Worm (Caenorhabditis elegans) whole organism, L3 larva: ENCODE data around the gene C36C5.14.

Experiments used
- ZK546.5 ChIP-seq: sonication (generic microtip); optimal IDR thresholded peaks from 2 replicates; lab custom pipeline; 2017; ENCODE audit warnings: missing biosample characterization, missing genetic modification characterization
- aly-2 ChIP-seq: fragments of 150-350 bp; optimal IDR thresholded peaks from 2 replicates; lab custom pipeline; 2014; ENCODE audit warnings: missing biosample characterization, missing genetic modification characterization
- ama-1 ChIP-seq: fragments of 150-350 bp; optimal IDR thresholded peaks from 2 replicates; lab custom pipeline; 2018
- ceh-16 ChIP-seq: sonication (generic microtip); optimal IDR thresholded peaks from 2 replicates; lab custom pipeline; 2017; ENCODE audit warnings: missing biosample characterization, missing genetic modification characterization
- ceh-28 ChIP-seq: fragments of 150-350 bp; optimal IDR thresholded peaks from 2 replicates; lab custom pipeline; 2014; ENCODE audit warnings: missing biosample characterization, missing genetic modification reagents, missing genetic modification characterization
- ceh-82 ChIP-seq: fragments of 150-350 bp; optimal IDR thresholded peaks from 2 replicates; lab custom pipeline; 2014; ENCODE audit warnings: missing biosample characterization, missing genetic modification characterization
- ceh-9 ChIP-seq: sonication (generic microtip); optimal IDR thresholded peaks from 2 replicates; lab custom pipeline; 2018; ENCODE audit warnings: missing biosample characterization, missing genetic modification characterization
- daf-12 ChIP-seq: fragments of 150-350 bp; optimal IDR thresholded peaks from 2 replicates; lab custom pipeline; 2014; ENCODE audit warnings: missing biosample characterization, missing genetic modification reagents, missing genetic modification characterization
- egl-27 ChIP-seq: sonication (generic microtip); optimal IDR thresholded peaks from 4 replicates; lab custom pipeline; 2017; ENCODE audit warnings: missing biosample characterization, missing genetic modification reagents, missing genetic modification characterization
- egl-5 ChIP-seq: fragments of 150-350 bp; optimal IDR thresholded peaks from 2 replicates; lab custom pipeline; 2017; ENCODE audit warnings: missing biosample characterization, missing genetic modification reagents, missing genetic modification characterization, inconsistent platforms
- elt-1 ChIP-seq: fragments of 150-350 bp; optimal IDR thresholded peaks from 2 replicates; lab custom pipeline; 2014; ENCODE audit warnings: missing biosample characterization, missing genetic modification characterization
- elt-2 ChIP-seq: sonication (generic microtip); optimal IDR thresholded peaks from 2 replicates; lab custom pipeline; 2016; ENCODE audit warnings: missing genetic modification reagents, mild to moderate bottlenecking, missing genetic modification characterization, missing compliant biosample characterization
- elt-3 ChIP-seq, 3 experiments: fragments of 150-350 bp in 1 of 3; sonication (generic microtip) in 2 of 3; optimal IDR thresholded peaks; 2 replicates in 2 of 3; 4 replicates in 1 of 3; lab custom pipeline; 2014 to 2017; ENCODE audit warnings: missing biosample characterization in 3 of 3, missing genetic modification characterization in 3 of 3
- eor-1 ChIP-seq, 2 experiments: fragments of 150-350 bp; optimal IDR thresholded peaks; 2 replicates each; lab custom pipeline; 2014 to 2018; ENCODE audit warnings: missing biosample characterization in 2 of 2, missing genetic modification characterization in 2 of 2
- fkh-10 ChIP-seq: sonication (generic microtip); optimal IDR thresholded peaks from 2 replicates; lab custom pipeline; 2017; ENCODE audit warnings: missing biosample characterization, missing genetic modification reagents, missing genetic modification characterization
- fkh-2 ChIP-seq: fragments of 150-350 bp; optimal IDR thresholded peaks from 2 replicates; lab custom pipeline; 2014; ENCODE audit warnings: missing biosample characterization, missing genetic modification reagents, missing genetic modification characterization
- fos-1 ChIP-seq: fragments of 150-350 bp; optimal IDR thresholded peaks from 2 replicates; lab custom pipeline; 2014; ENCODE audit warnings: missing biosample characterization, missing genetic modification characterization
- hmg-11 ChIP-seq: sonication (generic microtip); optimal IDR thresholded peaks from 2 replicates; lab custom pipeline; 2016; ENCODE audit warnings: missing genetic modification characterization, missing compliant biosample characterization
- jun-1 ChIP-seq: fragments of 150-350 bp; optimal IDR thresholded peaks from 2 replicates; lab custom pipeline; 2014; ENCODE audit warnings: missing biosample characterization, missing genetic modification reagents, missing genetic modification characterization
- lin-15B ChIP-seq: fragments of 150-350 bp; optimal IDR thresholded peaks from 2 replicates; lab custom pipeline; 2014; ENCODE audit warnings: missing biosample characterization, missing genetic modification characterization
- lin-39 ChIP-seq: fragments of 150-350 bp; optimal IDR thresholded peaks from 2 replicates; lab custom pipeline; 2018; ENCODE audit warnings: missing biosample characterization, missing genetic modification reagents, missing genetic modification characterization
- lsy-12 ChIP-seq: sonication (generic microtip); optimal IDR thresholded peaks from 2 replicates; lab custom pipeline; 2016; ENCODE audit warnings: mild to moderate bottlenecking, missing genetic modification characterization, missing compliant biosample characterization
- mdl-1 ChIP-seq: fragments of 150-350 bp; optimal IDR thresholded peaks from 2 replicates; lab custom pipeline; 2014; ENCODE audit warnings: missing biosample characterization, missing genetic modification characterization
- nfya-1 ChIP-seq: sonication (generic microtip); optimal IDR thresholded peaks from 2 replicates; lab custom pipeline; 2017; ENCODE audit warnings: missing genetic modification characterization, mild to moderate bottlenecking, missing compliant biosample characterization, antibody characterized with exemption, moderate library complexity; ENCODE audit not compliant: insufficient read depth
- nhr-11 ChIP-seq: fragments of 150-350 bp; optimal IDR thresholded peaks from 2 replicates; lab custom pipeline; 2014; ENCODE audit warnings: missing biosample characterization, missing genetic modification characterization
- nhr-12 ChIP-seq: fragments of 150-350 bp; optimal IDR thresholded peaks from 2 replicates; lab custom pipeline; 2014; ENCODE audit warnings: missing biosample characterization, missing genetic modification characterization
- nhr-23 ChIP-seq: fragments of 150-350 bp; optimal IDR thresholded peaks from 2 replicates; lab custom pipeline; 2014; ENCODE audit warnings: missing biosample characterization, missing genetic modification reagents, missing genetic modification characterization
- nhr-237 ChIP-seq: fragments of 150-350 bp; optimal IDR thresholded peaks from 2 replicates; lab custom pipeline; 2014; ENCODE audit warnings: missing biosample characterization, missing genetic modification characterization
- nhr-25 ChIP-seq: sonication (generic microtip); optimal IDR thresholded peaks from 2 replicates; lab custom pipeline; 2017; ENCODE audit warnings: missing biosample characterization, missing genetic modification characterization
- nhr-28 ChIP-seq: fragments of 150-350 bp; optimal IDR thresholded peaks from 2 replicates; lab custom pipeline; 2014; ENCODE audit warnings: missing biosample characterization, missing genetic modification characterization
- nhr-43 ChIP-seq: sonication (generic microtip); optimal IDR thresholded peaks from 2 replicates; lab custom pipeline; 2016; ENCODE audit warnings: mild to moderate bottlenecking, missing genetic modification characterization, missing compliant biosample characterization; ENCODE audit not compliant: poor library complexity, severe bottlenecking
- nhr-67 ChIP-seq: fragments of 150-350 bp; optimal IDR thresholded peaks from 2 replicates; lab custom pipeline; 2014; ENCODE audit warnings: missing biosample characterization, missing genetic modification characterization
- nhr-76 ChIP-seq: fragments of 150-350 bp; sonication (generic microtip); optimal IDR thresholded peaks from 5 replicates; lab custom pipeline; 2014; ENCODE audit warnings: missing biosample characterization, missing genetic modification characterization
- nhr-77 ChIP-seq: fragments of 150-350 bp; optimal IDR thresholded peaks from 2 replicates; lab custom pipeline; 2014; ENCODE audit warnings: missing biosample characterization, missing genetic modification characterization
- pha-4 ChIP-seq: fragments of 150-350 bp; optimal IDR thresholded peaks from 2 replicates; lab custom pipeline; 2014; ENCODE audit warnings: missing biosample characterization, missing genetic modification reagents, missing genetic modification characterization
- pqm-1 ChIP-seq: fragments of 150-350 bp; optimal IDR thresholded peaks from 2 replicates; lab custom pipeline; 2017; ENCODE audit warnings: missing biosample characterization, missing genetic modification characterization, inconsistent platforms
- sea-2 ChIP-seq: fragments of 150-350 bp; sonication (generic microtip); optimal IDR thresholded peaks from 4 replicates; lab custom pipeline; 2014; ENCODE audit warnings: missing biosample characterization, missing genetic modification reagents, missing genetic modification characterization
- skn-1 ChIP-seq: fragments of 150-350 bp; optimal IDR thresholded peaks from 2 replicates; lab custom pipeline; 2014; ENCODE audit warnings: missing biosample characterization, missing genetic modification characterization
- snpc-4 ChIP-seq: fragments of 150-350 bp; optimal IDR thresholded peaks from 2 replicates; lab custom pipeline; 2014; ENCODE audit warnings: missing biosample characterization, missing genetic modification characterization
- tbx-2 ChIP-seq: sonication (generic microtip); optimal IDR thresholded peaks from 2 replicates; lab custom pipeline; 2016; ENCODE audit warnings: mild to moderate bottlenecking, missing genetic modification characterization, missing compliant biosample characterization
- unc-39 ChIP-seq: sonication (generic microtip); optimal IDR thresholded peaks from 4 replicates; lab custom pipeline; 2017; ENCODE audit warnings: missing biosample characterization, missing genetic modification characterization
- zag-1 ChIP-seq: fragments of 150-350 bp; optimal IDR thresholded peaks from 2 replicates; lab custom pipeline; 2014; ENCODE audit warnings: missing biosample characterization, missing genetic modification characterization
- ztf-11 ChIP-seq: fragments of 150-350 bp; optimal IDR thresholded peaks from 2 replicates; lab custom pipeline; 2014; ENCODE audit warnings: missing biosample characterization, missing genetic modification characterization
- ztf-4 ChIP-seq: fragments of 150-350 bp; optimal IDR thresholded peaks from 2 replicates; lab custom pipeline; 2014; ENCODE audit warnings: missing biosample characterization, missing genetic modification characterization

C36C5.14 gene

ce11 chrV:3196832-3197329 is 31.5 kb upstream of the C36C5.14 start, which contains the start of the genes Y73C8B.1 and Y73C8B.5:
Y73C8B.1 (minus strand) TSS chrV:3196882.
Y73C8B.5 (plus strand) TSS chrV:3197268.
- TF ChIP-seq skn-1 (tag; lab: Kevin White, UChicago) (no peak), eor-1 (tag; optimal IDR thresholded peaks at IDR 0.05; lab: Kevin White, UChicago) (no peak), ztf-11 (tag; lab: Kevin White, UChicago) (no peak), ztf-4 (no peak), nhr-23 (tag; lab: Kevin White, UChicago) (peak; percentile 41), fos-1 (tag; lab: Kevin White, UChicago) (no peak), jun-1 (tag; lab: Kevin White, UChicago) (no peak), lin-15B (no peak), nhr-11 (tag; lab: Kevin White, UChicago) (peak; percentile 85), nhr-76 (tag; lab: Kevin White, UChicago) (no peak), ceh-82 (tag; lab: Kevin White, UChicago) (no peak), ceh-16 (tag; lab: Kevin White, UChicago) (no peak), snpc-4 (tag; lab: Kevin White, UChicago) (no peak), nhr-67 (tag; lab: Kevin White, UChicago) (no peak), nhr-43 (tag; lab: Kevin White, UChicago) (no peak), lsy-12 (tag; lab: Kevin White, UChicago) (no peak), aly-2 (no peak), egl-5 (no peak), elt-2 (tag; lab: Kevin White, UChicago) (peak; percentile 28), lin-39 (no peak), nhr-12 (tag; lab: Kevin White, UChicago) (no peak), ZK546.5 (tag; lab: Kevin White, UChicago) (no peak), nhr-25 (peak; percentile 37), hmg-11 (no peak), ama-1 (lab: Kevin White, UChicago) (no peak), unc-39 (tag; lab: Kevin White, UChicago) (no peak), sea-2 (GFP tag; lab: Kevin White, UChicago) (no peak), mdl-1 (no peak), fkh-2 (no peak), zag-1 (tag; lab: Kevin White, UChicago) (no peak), ceh-28 (tag; lab: Kevin White, UChicago) (no peak), tbx-2 (tag; lab: Kevin White, UChicago) (no peak), ceh-9 (no peak), pqm-1 (no peak), elt-1 (tag; lab: Kevin White, UChicago) (no peak), nhr-237 (tag; lab: Kevin White, UChicago) (no peak), nfya-1 (tag; lab: Kevin White, UChicago) (peak; percentile 22), nhr-28 (no peak), nhr-77 (no peak), egl-27 (tag; lab: Kevin White, UChicago) (no peak), daf-12 (no peak), elt-3 (tag; optimal IDR thresholded peaks at IDR 0.05; lab: Kevin White, UChicago) (no peak)
- TF ChIP-seq, all 47 proteins: peak for 5

- TF ChIP-seq nfya-1 (tag; lab: Kevin White, UChicago) (peak; percentile 91), nhr-11 (tag; lab: Kevin White, UChicago) (no peak)
These were observed 30.5 kb upstream of the C36C5.14 start for ce11 chrV:3195814-3196213.

DNA sequence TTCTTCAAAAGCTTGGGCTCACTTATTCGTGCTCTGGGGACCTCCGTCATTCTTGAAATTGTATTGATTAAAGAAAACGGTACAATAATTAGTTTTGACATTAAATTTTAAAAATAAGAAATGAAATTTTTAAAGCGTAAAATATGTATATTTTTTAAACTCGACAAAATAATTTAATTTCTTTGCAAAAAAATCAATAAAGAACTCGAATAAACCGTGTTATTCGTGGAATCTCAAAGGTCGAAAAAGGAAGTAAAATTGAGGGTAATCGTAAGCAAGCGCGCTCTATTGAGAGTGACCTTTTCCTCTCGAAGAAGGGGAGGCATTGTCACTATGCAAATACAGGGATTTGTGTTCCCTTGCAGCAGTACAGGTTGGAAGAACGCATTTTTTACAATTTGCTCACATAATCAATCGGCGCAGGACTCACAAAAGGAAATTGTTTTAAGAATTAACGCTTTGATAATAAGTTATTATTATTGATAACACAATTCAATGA is 29.7 kb upstream of the C36C5.14 start, which contains the start of gene Y73C8B.2:
Y73C8B.2 (minus strand) TSS at position 51 of the 499 bp plus-strand sequence.
- TF ChIP-seq elt-3 (tag; optimal IDR thresholded peaks at IDR 0.05; lab: Kevin White, UChicago) (no peak), pqm-1 (peak; percentile 2), elt-2 (tag; lab: Kevin White, UChicago) (peak; percentile 33), pha-4 (tag; lab: Kevin White, UChicago) (peak; percentile 78), nhr-25 (peak; percentile 50), nhr-23 (tag; lab: Kevin White, UChicago) (peak; percentile 59), hmg-11 (peak; percentile 19), ztf-11 (tag; lab: Kevin White, UChicago) (no peak), fkh-10 (GFP tag; lab: Kevin White, UChicago) (no peak), lin-15B (peak; percentile 54), ceh-9 (no peak), nfya-1 (tag; lab: Kevin White, UChicago) (peak; percentile 48)
